Worm (Caenorhabditis elegans): ENCODE measurements around the gene col-34.

The col-34 gene

ce11 chrIV:4244510-4244909, at the start of gene col-34:
Gene col-34, minus strand, starts transcription at chrIV:4244610.
- TF ChIP-seq peb-1 (tag; optimal IDR thresholded peaks at IDR 0.05) (no peak), blmp-1 (tag; optimal IDR thresholded peaks at IDR 0.05; ENCODE audit: insufficient read depth) (no peak)

- TF ChIP-seq elt-1 (tag; optimal IDR thresholded peaks at IDR 0.05): no peak
- TF ChIP-seq nhr-25 (tag; optimal IDR thresholded peaks at IDR 0.05): no peak
- no peak for TF ChIP-seq nhr-23 (tag; optimal IDR thresholded peaks at IDR 0.05)
- no peak for TF ChIP-seq F13H6.1 (tag; optimal IDR thresholded peaks at IDR 0.05)
- no peak for TF ChIP-seq ZK546.5 (tag; optimal IDR thresholded peaks at IDR 0.05)
- TF ChIP-seq nhr-12 (tag; optimal IDR thresholded peaks at IDR 0.05): no peak
- TF ChIP-seq nhr-237 (tag; optimal IDR thresholded peaks at IDR 0.05): no peak
- no peak for TF ChIP-seq ama-1 (optimal IDR thresholded peaks at IDR 0.05)
- TF ChIP-seq lin-39 (tag; optimal IDR thresholded peaks at IDR 0.05): no peak
- no peak for TF ChIP-seq sma-3 (GFP tag; optimal IDR thresholded peaks at IDR 0.05)
- no peak for TF ChIP-seq lin-13 (GFP tag; optimal IDR thresholded peaks at IDR 0.05)
- TF ChIP-seq zag-1 (tag; optimal IDR thresholded peaks at IDR 0.05): no peak
- no peak for TF ChIP-seq C34F6.9 (tag; optimal IDR thresholded peaks at IDR 0.05)
- TF ChIP-seq skn-1 (tag; optimal IDR thresholded peaks at IDR 0.05): no peak
- TF ChIP-seq R02D3.7 (tag; optimal IDR thresholded peaks at IDR 0.05): no peak
- TF ChIP-seq aly-2 (tag; optimal IDR thresholded peaks at IDR 0.05): no peak
- TF ChIP-seq unc-55 (GFP tag; optimal IDR thresholded peaks at IDR 0.05): no peak
- TF ChIP-seq peb-1 (tag; optimal IDR thresholded peaks at IDR 0.05): no peak
Measured at ce11 chrIV:4292569-4292968, 48.2 kb upstream of the col-34 start, which contains the start of gene F15E6.10. Gene F15E6.10, plus strand, starts transcription at chrIV:4292869.

- TF ChIP-seq fos-1 (tag; optimal IDR thresholded peaks at IDR 0.05): no peak
- TF ChIP-seq ztf-4 (tag; optimal IDR thresholded peaks at IDR 0.05): no peak
- no peak for TF ChIP-seq ztf-1 (GFP tag; conservative IDR thresholded peaks at IDR 0.05)
- no peak for TF ChIP-seq lin-39 (tag; optimal IDR thresholded peaks at IDR 0.05)
- no peak for TF ChIP-seq nhr-237 (tag; optimal IDR thresholded peaks at IDR 0.05)
- TF ChIP-seq crh-2 (tag; optimal IDR thresholded peaks at IDR 0.05): no peak
- no peak for TF ChIP-seq Y55F3AM.14 (GFP tag; optimal IDR thresholded peaks at IDR 0.05)
- no peak for TF ChIP-seq sma-3 (GFP tag; optimal IDR thresholded peaks at IDR 0.05)
- TF ChIP-seq lin-11 (tag; optimal IDR thresholded peaks at IDR 0.05): no peak
- no peak for TF ChIP-seq unc-39 (tag; optimal IDR thresholded peaks at IDR 0.05)
- no peak for TF ChIP-seq dmd-4 (tag; optimal IDR thresholded peaks at IDR 0.05)
- TF ChIP-seq sma-9 (GFP tag; optimal IDR thresholded peaks at IDR 0.05): no peak
- no peak for TF ChIP-seq sma-9 (tag; optimal IDR thresholded peaks at IDR 0.05)
- TF ChIP-seq elt-3 (tag; optimal IDR thresholded peaks at IDR 0.05): no peak
- no peak for TF ChIP-seq nhr-6 (tag; optimal IDR thresholded peaks at IDR 0.05)
- TF ChIP-seq peb-1 (tag; optimal IDR thresholded peaks at IDR 0.05): no peak
Measured at ce11 chrIV:4291174-4291573, 46.8 kb upstream of the col-34 start, which contains the start of gene F15E6.4. Gene F15E6.4, plus strand, starts transcription at chrIV:4291474.

- TF ChIP-seq sma-9 (GFP tag; optimal IDR thresholded peaks at IDR 0.05) (peak; percentile 23), sma-9 (tag; optimal IDR thresholded peaks at IDR 0.05) (no peak), elt-1 (tag; optimal IDR thresholded peaks at IDR 0.05) (no peak)
Measured at ce11 chrIV:4290472-4290871, 46.1 kb upstream of the col-34 start, which contains the start of gene dct-7. Gene dct-7, minus strand, starts transcription at chrIV:4290572.

- TF ChIP-seq zag-1 (tag; optimal IDR thresholded peaks at IDR 0.05): no peak
- TF ChIP-seq R02D3.7 (tag; optimal IDR thresholded peaks at IDR 0.05): no peak
- TF ChIP-seq lin-11 (tag; optimal IDR thresholded peaks at IDR 0.05): no peak
- TF ChIP-seq peb-1 (tag; optimal IDR thresholded peaks at IDR 0.05): no peak
- TF ChIP-seq aly-2 (tag; optimal IDR thresholded peaks at IDR 0.05): no peak
- no peak for TF ChIP-seq nhr-25 (tag; optimal IDR thresholded peaks at IDR 0.05)
Measured at ce11 chrIV:4289267-4289666, 44.9 kb upstream of the col-34 start, which contains the start of gene F15E6.5. Gene F15E6.5, plus strand, starts transcription at chrIV:4289567.

ce11 chrIV:4288332-4288731, 43.9 kb upstream of the col-34 start, which contains the start of gene srv-4:
Gene srv-4, minus strand, starts transcription at chrIV:4288432.
- TF ChIP-seq C34F6.9 (tag; optimal IDR thresholded peaks at IDR 0.05): no peak
- no peak for TF ChIP-seq ama-1 (optimal IDR thresholded peaks at IDR 0.05)
- TF ChIP-seq unc-39 (tag; optimal IDR thresholded peaks at IDR 0.05): no peak
- no peak for TF ChIP-seq blmp-1 (tag; optimal IDR thresholded peaks at IDR 0.05; ENCODE audit: insufficient read depth)
- no peak for TF ChIP-seq ztf-11 (tag; optimal IDR thresholded peaks at IDR 0.05)
- no peak for TF ChIP-seq F13H6.1 (tag; optimal IDR thresholded peaks at IDR 0.05)
- no peak for TF ChIP-seq nhr-10 (tag; optimal IDR thresholded peaks at IDR 0.05)
- TF ChIP-seq mdl-1 (tag; optimal IDR thresholded peaks at IDR 0.05): no peak
- TF ChIP-seq nhr-237 (tag; optimal IDR thresholded peaks at IDR 0.05): no peak
- TF ChIP-seq ztf-4 (tag; optimal IDR thresholded peaks at IDR 0.05): no peak
- TF ChIP-seq fos-1 (tag; optimal IDR thresholded peaks at IDR 0.05): no peak
- TF ChIP-seq elt-1 (tag; optimal IDR thresholded peaks at IDR 0.05): no peak
- no peak for TF ChIP-seq nhr-77 (tag; optimal IDR thresholded peaks at IDR 0.05)

Measured in whole organism, L2 larva.